Worm (Caenorhabditis elegans) whole organism, L4 larva: ENCODE results near the gene stdh-2.

Source experiments
- cey-2 ChIP-seq: sonication (generic microtip); optimal IDR thresholded peaks from 3 replicates; lab custom pipeline; 2017; ENCODE audit warnings: missing genetic modification characterization, mild to moderate bottlenecking, missing compliant biosample characterization, antibody characterized with exemption, borderline replicate concordance; ENCODE audit not compliant: insufficient read depth
- egl-27 ChIP-seq: sonication (generic microtip); optimal IDR thresholded peaks from 3 replicates; lab custom pipeline; 2017; ENCODE audit warnings: missing biosample characterization, missing genetic modification reagents, missing genetic modification characterization
- mdt-29 ChIP-seq: fragments of 200-800 bp; sonication (Bioruptor generic); IDR thresholded peaks from 2 replicates; pipeline ENCODE4 v1.3.6; 2022; ENCODE audit warnings: missing genetic modification reagents, missing genetic modification characterization, missing compliant biosample characterization
- nhr-11 ChIP-seq: fragments of 150-350 bp; optimal IDR thresholded peaks from 2 replicates; lab custom pipeline; 2014; ENCODE audit warnings: missing biosample characterization, missing genetic modification characterization
- nhr-28 ChIP-seq: fragments of 150-350 bp; optimal IDR thresholded peaks from 2 replicates; lab custom pipeline; 2014; ENCODE audit warnings: missing biosample characterization, missing genetic modification characterization

ce11 chrV:16266514-16266913 lies 42.4 kb downstream of the stdh-2 start, which contains the start of gene T13F3.4:
- no peak for TF ChIP-seq nhr-11 (tag; lab: Kevin White, UChicago)
- TF ChIP-seq nhr-28 (tag; lab: Kevin White, UChicago): no peak
- TF ChIP-seq egl-27 (tag; lab: Kevin White, UChicago): no peak
- no peak for TF ChIP-seq cey-2 (tag; lab: Kevin White, UChicago)
- TF ChIP-seq mdt-29: no peak
